Fruit fly (Drosophila melanogaster) whole organism, embryonic: Measurements from ENCODE around the gene osp.
A peak's percentile ranks its signal among the peaks of the same experiment; 100 is the strongest.

ENCODE experiments used
- BtbVII ChIP-seq: fragments of 200-800 bp; sonication (Bioruptor generic); optimal IDR thresholded peaks from 3 replicates; lab custom pipeline; 2017; ENCODE audit warnings: missing biosample characterization, mild to moderate bottlenecking, missing genetic modification characterization
- CG10431 ChIP-seq: fragments of 200-800 bp; sonication (Bioruptor generic); optimal IDR thresholded peaks from 3 replicates; lab custom pipeline; 2018; ENCODE audit warnings: missing biosample characterization, mild to moderate bottlenecking, missing genetic modification characterization
- CG10565 ChIP-seq: fragments of 200-800 bp; sonication (Bioruptor generic); optimal IDR thresholded peaks from 3 replicates; lab custom pipeline; 2016; ENCODE audit warnings: missing biosample characterization, mild to moderate bottlenecking, missing genetic modification characterization
- CG10959 ChIP-seq: fragments of 200-800 bp; sonication (Bioruptor generic); IDR thresholded peaks from 2 replicates; pipeline ENCODE4 v1.3.6; 2022; ENCODE audit warnings: missing biosample characterization, missing genetic modification characterization
- CG11247 ChIP-seq: fragments of 200-800 bp; sonication (Bioruptor generic); IDR thresholded peaks from 2 replicates; pipeline ENCODE4 v1.3.6; 2022; ENCODE audit warnings: missing biosample characterization, missing genetic modification characterization
- CG11504 ChIP-seq: fragments of 200-800 bp; sonication (Bioruptor generic); optimal IDR thresholded peaks from 3 replicates; lab custom pipeline; 2019; ENCODE audit warnings: missing biosample characterization, mild to moderate bottlenecking, missing genetic modification characterization, moderate library complexity
- CG13123 ChIP-seq: fragments of 200-800 bp; sonication (Bioruptor generic); optimal IDR thresholded peaks from 2 replicates; lab custom pipeline; 2016; ENCODE audit warnings: missing biosample characterization, missing genetic modification characterization
- CG14014 ChIP-seq: fragments of 200-800 bp; sonication (Bioruptor generic); IDR thresholded peaks from 2 replicates; pipeline ENCODE4 v1.3.6; 2022; ENCODE audit warnings: missing biosample characterization, missing genetic modification characterization
- CG14965 ChIP-seq: fragments of 200-800 bp; sonication (Bioruptor generic); optimal IDR thresholded peaks from 2 replicates; lab custom pipeline; 2016; ENCODE audit warnings: missing biosample characterization, missing genetic modification characterization, borderline replicate concordance
- CG15011 ChIP-seq: fragments of 200-800 bp; sonication (Bioruptor generic); optimal IDR thresholded peaks from 3 replicates; lab custom pipeline; 2018; ENCODE audit warnings: missing biosample characterization, mild to moderate bottlenecking, missing genetic modification characterization
- CG17186 ChIP-seq: fragments of 200-800 bp; sonication (Bioruptor generic); optimal IDR thresholded peaks from 3 replicates; lab custom pipeline; 2017; ENCODE audit warnings: missing biosample characterization, missing genetic modification reagents, missing genetic modification characterization
- CG17829 ChIP-seq: fragments of 200-800 bp; optimal IDR thresholded peaks from 2 replicates; lab custom pipeline; 2019; ENCODE audit warnings: missing biosample characterization, mild to moderate bottlenecking, missing genetic modification characterization, moderate library complexity
- CG4328 ChIP-seq: fragments of 200-800 bp; sonication (Bioruptor generic); optimal IDR thresholded peaks from 3 replicates; lab custom pipeline; 2017; ENCODE audit warnings: missing biosample characterization, missing genetic modification reagents, missing genetic modification characterization
- CG4360 ChIP-seq: fragments of 200-800 bp; sonication (Bioruptor generic); IDR thresholded peaks from 2 replicates; pipeline ENCODE4 v1.3.6; 2022; ENCODE audit warnings: missing biosample characterization, missing genetic modification characterization
- CG6254 ChIP-seq: fragments of 200-800 bp; sonication (Bioruptor generic); optimal IDR thresholded peaks from 3 replicates; lab custom pipeline; 2017; ENCODE audit warnings: mild to moderate bottlenecking, missing biosample characterization, missing genetic modification reagents, missing genetic modification characterization
- CG6791 ChIP-seq: fragments of 200-800 bp; sonication (Bioruptor generic); IDR thresholded peaks from 3 replicates; pipeline ENCODE4 v1.3.6; 2022; ENCODE audit warnings: missing biosample characterization, missing genetic modification characterization; ENCODE audit not compliant: partially characterized antibody
- CG7786 ChIP-seq: fragments of 200-800 bp; sonication (Bioruptor generic); optimal IDR thresholded peaks from 2 replicates; lab custom pipeline; 2016; ENCODE audit warnings: missing biosample characterization, missing genetic modification characterization
- CG7839 ChIP-seq: fragments of 200-800 bp; sonication (Bioruptor generic); optimal IDR thresholded peaks from 3 replicates; lab custom pipeline; 2018; ENCODE audit warnings: missing biosample characterization, mild to moderate bottlenecking, missing genetic modification characterization, moderate library complexity
- CG7963 ChIP-seq: fragments of 200-800 bp; sonication (Bioruptor generic); IDR thresholded peaks from 3 replicates; pipeline ENCODE4 v1.3.6; 2022; ENCODE audit warnings: missing biosample characterization, missing genetic modification characterization; ENCODE audit not compliant: partially characterized antibody
- CG8765 ChIP-seq: fragments of 200-800 bp; sonication (Bioruptor generic); IDR thresholded peaks from 2 replicates; pipeline ENCODE4 v1.3.6; 2022; ENCODE audit warnings: missing biosample characterization, missing genetic modification characterization
- CG9817 ChIP-seq: fragments of 200-800 bp; sonication (Bioruptor generic); optimal IDR thresholded peaks from 2 replicates; lab custom pipeline; 2018; ENCODE audit warnings: missing biosample characterization, mild to moderate bottlenecking, missing genetic modification characterization, moderate library complexity
- CG9932 ChIP-seq: fragments of 200-800 bp; sonication (Bioruptor generic); IDR thresholded peaks from 2 replicates; pipeline ENCODE4 v1.3.6; 2022; ENCODE audit warnings: missing biosample characterization, missing genetic modification characterization
- Camta ChIP-seq: fragments of 200-800 bp; sonication (Bioruptor generic); optimal IDR thresholded peaks from 2 replicates; lab custom pipeline; 2016; ENCODE audit warnings: missing biosample characterization, missing genetic modification characterization
- Dek ChIP-seq: fragments of 200-800 bp; sonication (Bioruptor generic); optimal IDR thresholded peaks from 3 replicates; lab custom pipeline; 2019; ENCODE audit warnings: missing biosample characterization, mild to moderate bottlenecking, missing genetic modification characterization, moderate library complexity
- Dip2 ChIP-seq: fragments of 200-800 bp; sonication (Bioruptor generic); IDR thresholded peaks from 2 replicates; pipeline ENCODE4 v1.3.6; 2022; ENCODE audit warnings: missing biosample characterization, missing genetic modification characterization
- Ets97D ChIP-seq: fragments of 200-800 bp; sonication (Bioruptor generic); optimal IDR thresholded peaks from 3 replicates; lab custom pipeline; 2016; ENCODE audit warnings: missing biosample characterization, missing genetic modification characterization
- HmgD ChIP-seq: fragments of 200-800 bp; sonication (Bioruptor generic); optimal IDR thresholded peaks from 3 replicates; lab custom pipeline; 2016; ENCODE audit warnings: missing biosample characterization, missing genetic modification characterization
- Hr3 ChIP-seq: fragments of 200-800 bp; sonication (Bioruptor generic); optimal IDR thresholded peaks from 3 replicates; lab custom pipeline; 2016; ENCODE audit warnings: missing biosample characterization, missing genetic modification characterization
- Hr78 ChIP-seq, 2 experiments: fragments of 200-800 bp in 1 of 2; fragments of >200 bp in 1 of 2; sonication (Bioruptor generic) in 1 of 2; optimal IDR thresholded peaks; 2 replicates each; lab custom pipeline; 2017 to 2019; ENCODE audit warnings: missing biosample characterization in 2 of 2, missing genetic modification characterization in 2 of 2, mild to moderate bottlenecking in 1 of 2, moderate library complexity in 1 of 2
- Max ChIP-seq: fragments of 200-800 bp; sonication (Bioruptor generic); optimal IDR thresholded peaks from 2 replicates; lab custom pipeline; 2016; ENCODE audit warnings: missing biosample characterization, mild to moderate bottlenecking, missing genetic modification characterization
- Opbp ChIP-seq: fragments of 200-800 bp; sonication (Bioruptor generic); IDR thresholded peaks from 3 replicates; pipeline ENCODE4 v1.3.6; 2022; ENCODE audit warnings: missing biosample characterization, missing genetic modification characterization; ENCODE audit not compliant: partially characterized antibody
- Poxn ChIP-seq: fragments of 200-800 bp; sonication (Bioruptor generic); IDR thresholded peaks from 2 replicates; pipeline ENCODE4 v1.3.6; 2022; ENCODE audit warnings: missing biosample characterization, missing genetic modification characterization
- Sin3A ChIP-seq: fragments of >200 bp; optimal IDR thresholded peaks from 2 replicates; lab custom pipeline; 2018
- Taf1 ChIP-seq: fragments of 200-800 bp; sonication (Bioruptor generic); IDR thresholded peaks from 2 replicates; pipeline ENCODE4 v1.3.6; 2022; ENCODE audit warnings: missing biosample characterization, missing genetic modification characterization
- ap ChIP-seq: fragments of 200-800 bp; sonication (Bioruptor generic); IDR thresholded peaks from 2 replicates; pipeline ENCODE4 v1.3.6; 2022; ENCODE audit warnings: missing biosample characterization, missing genetic modification characterization
- chm ChIP-seq: fragments of 200-800 bp; sonication (Bioruptor generic); IDR thresholded peaks from 2 replicates; pipeline ENCODE4 v1.3.6; 2022; ENCODE audit warnings: missing biosample characterization, missing genetic modification characterization
- corto ChIP-seq: fragments of 200-800 bp; sonication (Bioruptor generic); optimal IDR thresholded peaks from 2 replicates; lab custom pipeline; 2016; ENCODE audit warnings: missing biosample characterization, mild to moderate bottlenecking, missing genetic modification characterization, moderate library complexity
- dmrt99B ChIP-seq: fragments of 200-800 bp; sonication (Bioruptor generic); optimal IDR thresholded peaks from 2 replicates; lab custom pipeline; 2018; ENCODE audit warnings: missing biosample characterization, mild to moderate bottlenecking, missing genetic modification characterization, moderate library complexity
- dpn ChIP-seq, 2 experiments: fragments of 200-800 bp; sonication (Bioruptor generic); optimal IDR thresholded peaks; 3 replicates each; lab custom pipeline; 2016; ENCODE audit warnings: missing biosample characterization in 2 of 2, missing genetic modification characterization in 2 of 2
- fu2 ChIP-seq: fragments of 200-800 bp; sonication (Bioruptor generic); optimal IDR thresholded peaks from 2 replicates; lab custom pipeline; 2016; ENCODE audit warnings: missing biosample characterization, missing genetic modification characterization
- grau ChIP-seq: fragments of 200-800 bp; optimal IDR thresholded peaks from 3 replicates; lab custom pipeline; 2019; ENCODE audit warnings: missing biosample characterization, mild to moderate bottlenecking, missing genetic modification characterization, moderate library complexity
- grn ChIP-seq: fragments of 200-800 bp; sonication (Bioruptor generic); optimal IDR thresholded peaks from 3 replicates; lab custom pipeline; 2017; ENCODE audit warnings: missing biosample characterization, missing genetic modification characterization
- lilli ChIP-seq: fragments of 200-800 bp; sonication (Bioruptor generic); optimal IDR thresholded peaks from 3 replicates; lab custom pipeline; 2016; ENCODE audit warnings: missing biosample characterization, missing genetic modification characterization
- nau ChIP-seq: fragments of 200-800 bp; sonication (Bioruptor generic); optimal IDR thresholded peaks from 3 replicates; lab custom pipeline; 2017; ENCODE audit warnings: missing biosample characterization, mild to moderate bottlenecking, missing genetic modification characterization, missing genetic modification reagents
- nmo ChIP-seq: fragments of 200-800 bp; sonication (Bioruptor generic); optimal IDR thresholded peaks from 2 replicates; lab custom pipeline; 2018; ENCODE audit warnings: missing biosample characterization, mild to moderate bottlenecking, missing genetic modification characterization, moderate library complexity
- peb ChIP-seq: fragments of 200-800 bp; sonication (Bioruptor generic); IDR thresholded peaks from 2 replicates; pipeline ENCODE4 v1.3.6; 2022; ENCODE audit warnings: missing biosample characterization, missing genetic modification characterization
- prd ChIP-seq, 3 experiments: fragments of >200 bp in 2 of 3; fragments of 200-800 bp in 1 of 3; sonication (Bioruptor generic) in 1 of 3; optimal IDR thresholded peaks in 2 of 3; IDR thresholded peaks in 1 of 3; 2 replicates in 2 of 3; 3 replicates in 1 of 3; pipeline versions ENCODE4 v1.3.6 to Lab custom; 2017 to 2022; ENCODE audit warnings: missing biosample characterization in 1 of 3, missing genetic modification characterization in 1 of 3
- psq ChIP-seq: fragments of 200-800 bp; sonication (Bioruptor generic); optimal IDR thresholded peaks from 2 replicates; lab custom pipeline; 2017; ENCODE audit warnings: missing biosample characterization, missing genetic modification characterization
- stc ChIP-seq: fragments of 200-800 bp; sonication (Bioruptor generic); IDR thresholded peaks from 2 replicates; pipeline ENCODE4 v1.3.6; 2022; ENCODE audit warnings: missing biosample characterization, missing genetic modification characterization
- tin ChIP-seq: fragments of 200-800 bp; sonication (Bioruptor generic); optimal IDR thresholded peaks from 3 replicates; lab custom pipeline; 2016; ENCODE audit warnings: missing biosample characterization, missing genetic modification characterization
- trem ChIP-seq: fragments of 200-800 bp; optimal IDR thresholded peaks from 3 replicates; lab custom pipeline; 2019; ENCODE audit warnings: missing biosample characterization, mild to moderate bottlenecking, missing genetic modification characterization, moderate library complexity
- yki ChIP-seq: fragments of >200 bp; optimal IDR thresholded peaks from 3 replicates; lab custom pipeline; 2018

osp gene

dm6 chr2L:14619602-14620001, 69.5 kb downstream of the osp start (continued):
- TF ChIP-seq psq (GFP tag; lab: Kevin White, UChicago) (no peak), grn (GFP tag; lab: Kevin White, UChicago) (no peak), Camta (no peak), prd (optimal IDR thresholded peaks at IDR 0.05; lab: Kevin White, UChicago) (no peak), prd (GFP tag; IDR thresholded peaks at IDR 0.05; lab: Robert Waterston, UW) (peak; percentile 57; the same call in 2 of the 3 replicates), Dip2 (no peak), grau (tag; lab: Kevin White, UChicago) (peak; percentile 5), CG6791 (GFP tag; lab: Robert Waterston, UW) (no peak), CG11247 (0 out of 2 replicates have a peak, but pooled peaks have one; percentile 31), Taf1 (GFP tag; lab: Robert Waterston, UW) (no peak), corto (GFP tag; lab: Kevin White, UChicago) (no peak), stc (GFP tag; lab: Robert Waterston, UW) (no peak), nau (GFP tag; lab: Kevin White, UChicago) (no peak), Poxn (GFP tag; lab: Robert Waterston, UW) (no peak), CG10431 (GFP tag; lab: Kevin White, UChicago) (no peak), CG14965 (GFP tag; lab: Kevin White, UChicago) (no peak), lilli (GFP tag; lab: Kevin White, UChicago) (peak; percentile 39), Max (GFP tag; lab: Kevin White, UChicago) (peak; percentile 10), Ets97D (no peak), CG11504 (tag; lab: Kevin White, UChicago) (peak; percentile 48), CG6254 (GFP tag; lab: Kevin White, UChicago) (no peak), fu2 (GFP tag; lab: Kevin White, UChicago) (no peak), Hr78 (GFP tag; optimal IDR thresholded peaks at IDR 0.05; lab: Kevin White, UChicago) (no peak), CG7963 (GFP tag; lab: Robert Waterston, UW) (no peak), dmrt99B (tag; lab: Kevin White, UChicago) (peak; percentile 35), CG13123 (GFP tag; lab: Kevin White, UChicago) (no peak), CG17829 (tag; lab: Kevin White, UChicago) (no peak), yki (no peak), dpn (GFP tag; optimal IDR thresholded peaks at IDR 0.05; lab: Kevin White, UChicago) (peak; percentile 12 to 28), CG10565 (GFP tag; lab: Kevin White, UChicago) (no peak), CG9932 (GFP tag; lab: Robert Waterston, UW) (peak; percentile 55), trem (tag; lab: Kevin White, UChicago) (no peak), CG8765 (no peak), ap (GFP tag; lab: Robert Waterston, UW) (no peak), CG9817 (peak; percentile 0), BtbVII (GFP tag; lab: Kevin White, UChicago) (no peak), Hr3 (GFP tag; lab: Kevin White, UChicago) (no peak), chm (GFP tag; lab: Robert Waterston, UW) (no peak), CG10959 (GFP tag; lab: Robert Waterston, UW) (no peak), nmo (no peak), CG4328 (GFP tag; lab: Kevin White, UChicago) (no peak), CG7786 (GFP tag; lab: Kevin White, UChicago) (no peak), CG4360 (no peak), CG7839 (tag; lab: Kevin White, UChicago) (peak; percentile 23), tin (GFP tag; lab: Kevin White, UChicago) (no peak), HmgD (GFP tag; lab: Kevin White, UChicago) (no peak), CG15011 (GFP tag; lab: Kevin White, UChicago) (no peak), CG17186 (no peak), CG14014 (0 out of 2 replicates have a peak, but pooled peaks have one; percentile 14), peb (GFP tag; lab: Robert Waterston, UW) (no peak), Sin3A (no peak), Opbp (GFP tag; lab: Robert Waterston, UW) (no peak), Dek (no peak)
